Fruit fly (Drosophila melanogaster) whole organism, embryonic: Measurements from ENCODE around the gene CG3434.

Source experiments
- Ada2b ChIP-seq: fragments of 200-800 bp; sonication (Bioruptor generic); IDR thresholded peaks from 2 replicates; pipeline ENCODE4 v1.3.6; 2022; ENCODE audit warnings: missing biosample characterization, missing genetic modification characterization
- CG10274 ChIP-seq: fragments of 200-800 bp; sonication (Bioruptor generic); optimal IDR thresholded peaks from 3 replicates; lab custom pipeline; 2017; ENCODE audit warnings: missing biosample characterization, mild to moderate bottlenecking, missing genetic modification characterization
- CG10431 ChIP-seq: fragments of 200-800 bp; sonication (Bioruptor generic); optimal IDR thresholded peaks from 3 replicates; lab custom pipeline; 2018; ENCODE audit warnings: missing biosample characterization, mild to moderate bottlenecking, missing genetic modification characterization
- CG10543 ChIP-seq: fragments of 200-800 bp; sonication (Bioruptor generic); optimal IDR thresholded peaks from 3 replicates; lab custom pipeline; 2017; ENCODE audit warnings: missing biosample characterization, mild to moderate bottlenecking, missing genetic modification characterization, moderate library complexity
- CG12071 ChIP-seq: fragments of 200-800 bp; sonication (Bioruptor generic); optimal IDR thresholded peaks from 3 replicates; lab custom pipeline; 2018; ENCODE audit warnings: missing biosample characterization, mild to moderate bottlenecking, missing genetic modification characterization
- CG12219 ChIP-seq: fragments of 200-800 bp; sonication (Bioruptor generic); optimal IDR thresholded peaks from 3 replicates; lab custom pipeline; 2018; ENCODE audit warnings: missing biosample characterization, mild to moderate bottlenecking, missing genetic modification characterization
- CG12299 ChIP-seq: fragments of 200-800 bp; sonication (Bioruptor generic); optimal IDR thresholded peaks from 2 replicates; lab custom pipeline; 2018; ENCODE audit warnings: missing biosample characterization, mild to moderate bottlenecking, missing genetic modification characterization
- CG13296 ChIP-seq: fragments of 200-800 bp; sonication (Bioruptor generic); optimal IDR thresholded peaks from 3 replicates; lab custom pipeline; 2018; ENCODE audit warnings: missing biosample characterization, mild to moderate bottlenecking, missing genetic modification characterization
- CG14050 ChIP-seq: fragments of 200-800 bp; sonication (Bioruptor generic); IDR thresholded peaks from 3 replicates; pipeline ENCODE4 v1.3.6; 2022; ENCODE audit warnings: missing biosample characterization, missing genetic modification characterization
- CG16815 ChIP-seq: fragments of 200-800 bp; sonication (Bioruptor generic); optimal IDR thresholded peaks from 3 replicates; lab custom pipeline; 2017; ENCODE audit warnings: missing biosample characterization, mild to moderate bottlenecking, missing genetic modification characterization
- CG16863 ChIP-seq: fragments of 200-800 bp; sonication (Bioruptor generic); optimal IDR thresholded peaks from 3 replicates; lab custom pipeline; 2016; ENCODE audit warnings: missing biosample characterization, missing genetic modification characterization
- CG31388 ChIP-seq: fragments of 200-800 bp; sonication (Bioruptor generic); optimal IDR thresholded peaks from 2 replicates; lab custom pipeline; 2016; ENCODE audit warnings: missing biosample characterization, missing genetic modification characterization
- CG42726 ChIP-seq: fragments of 200-800 bp; sonication (Bioruptor generic); IDR thresholded peaks from 2 replicates; pipeline ENCODE4 v1.3.6; 2022; ENCODE audit warnings: missing biosample characterization, missing genetic modification characterization; ENCODE audit not compliant: partially characterized antibody
- CG6654 ChIP-seq: fragments of 200-800 bp; sonication (Bioruptor generic); optimal IDR thresholded peaks from 2 replicates; lab custom pipeline; 2017; ENCODE audit warnings: missing biosample characterization, mild to moderate bottlenecking, missing genetic modification characterization
- CG6683 ChIP-seq: fragments of 200-800 bp; sonication (Bioruptor generic); optimal IDR thresholded peaks from 2 replicates; lab custom pipeline; 2017; ENCODE audit warnings: missing biosample characterization, mild to moderate bottlenecking, missing genetic modification characterization, missing genetic modification reagents
- CG6813 ChIP-seq: fragments of 200-800 bp; sonication (Bioruptor generic); optimal IDR thresholded peaks from 2 replicates; lab custom pipeline; 2017; ENCODE audit warnings: missing biosample characterization, missing genetic modification characterization, mild to moderate bottlenecking, moderate library complexity, missing genetic modification reagents
- CG8089 ChIP-seq: fragments of 200-800 bp; sonication (Bioruptor generic); optimal IDR thresholded peaks from 3 replicates; lab custom pipeline; 2016; ENCODE audit warnings: missing biosample characterization, missing genetic modification characterization
- CG9609 ChIP-seq: fragments of 200-800 bp; sonication (Bioruptor generic); optimal IDR thresholded peaks from 3 replicates; lab custom pipeline; 2016; ENCODE audit warnings: missing biosample characterization, missing genetic modification characterization
- CG9797 ChIP-seq: fragments of 200-800 bp; sonication (Bioruptor generic); optimal IDR thresholded peaks from 3 replicates; lab custom pipeline; 2018; ENCODE audit warnings: missing biosample characterization, mild to moderate bottlenecking, missing genetic modification characterization
- Dbx ChIP-seq: fragments of 200-800 bp; sonication (Bioruptor generic); IDR thresholded peaks from 3 replicates; pipeline ENCODE4 v1.3.6; 2022; ENCODE audit warnings: missing biosample characterization, missing genetic modification characterization
- Dfd ChIP-seq, 2 experiments: fragments of >200 bp; optimal IDR thresholded peaks; 2 replicates each; lab custom pipeline; 2017; ENCODE audit warnings: missing biosample characterization in 2 of 2, missing genetic modification characterization in 2 of 2
- Dp ChIP-seq: fragments of 200-800 bp; sonication (Bioruptor generic); optimal IDR thresholded peaks from 2 replicates; lab custom pipeline; 2018; ENCODE audit warnings: missing biosample characterization, mild to moderate bottlenecking, missing genetic modification characterization, moderate library complexity
- Hr51 ChIP-seq, 2 experiments: fragments of 200-800 bp; sonication (Bioruptor generic); optimal IDR thresholded peaks; 2 replicates in 1 of 2; 3 replicates in 1 of 2; lab custom pipeline; 2016 to 2018; ENCODE audit warnings: missing biosample characterization in 2 of 2, missing genetic modification characterization in 2 of 2, mild to moderate bottlenecking in 1 of 2, moderate library complexity in 1 of 2
- Neu2 ChIP-seq: fragments of 200-800 bp; sonication (Bioruptor generic); optimal IDR thresholded peaks from 3 replicates; lab custom pipeline; 2016; ENCODE audit warnings: missing biosample characterization, missing genetic modification characterization, borderline replicate concordance
- Opbp ChIP-seq: fragments of 200-800 bp; sonication (Bioruptor generic); IDR thresholded peaks from 3 replicates; pipeline ENCODE4 v1.3.6; 2022; ENCODE audit warnings: missing biosample characterization, missing genetic modification characterization; ENCODE audit not compliant: partially characterized antibody
- Sry-δ ChIP-seq: fragments of 200-800 bp; sonication (Bioruptor generic); optimal IDR thresholded peaks from 2 replicates; lab custom pipeline; 2016; ENCODE audit warnings: missing biosample characterization, missing genetic modification characterization
- TFAM ChIP-seq: fragments of 200-800 bp; sonication (Bioruptor generic); optimal IDR thresholded peaks from 2 replicates; lab custom pipeline; 2017; ENCODE audit warnings: missing biosample characterization, missing genetic modification characterization, inconsistent platforms
- Tbp ChIP-seq: fragments of >200 bp; optimal IDR thresholded peaks from 2 replicates; lab custom pipeline; 2018; ENCODE audit warnings: missing biosample characterization, missing genetic modification characterization
- YL-1 ChIP-seq: fragments of 200-800 bp; sonication (Bioruptor generic); optimal IDR thresholded peaks from 3 replicates; lab custom pipeline; 2017; ENCODE audit warnings: missing biosample characterization, mild to moderate bottlenecking, missing genetic modification characterization
- ap ChIP-seq: fragments of 200-800 bp; sonication (Bioruptor generic); IDR thresholded peaks from 2 replicates; pipeline ENCODE4 v1.3.6; 2022; ENCODE audit warnings: missing biosample characterization, missing genetic modification characterization
- az2 ChIP-seq: fragments of 200-800 bp; sonication (Bioruptor generic); optimal IDR thresholded peaks from 3 replicates; lab custom pipeline; 2016; ENCODE audit warnings: missing biosample characterization, missing genetic modification characterization
- ci ChIP-seq: fragments of 200-800 bp; sonication (Bioruptor generic); IDR thresholded peaks from 3 replicates; pipeline ENCODE4 v1.3.6; 2022; ENCODE audit warnings: missing biosample characterization, missing genetic modification characterization
- croc ChIP-seq: fragments of 200-800 bp; sonication (Bioruptor generic); conservative IDR thresholded peaks from 3 replicates; pipeline ENCODE4 v1.3.6; 2022; ENCODE audit warnings: missing biosample characterization, missing genetic modification characterization
- ems ChIP-seq: fragments of 200-800 bp; sonication (Bioruptor generic); optimal IDR thresholded peaks from 3 replicates; lab custom pipeline; 2016; ENCODE audit warnings: missing biosample characterization, missing genetic modification characterization
- eyg ChIP-seq: fragments of 200-800 bp; sonication (Bioruptor generic); optimal IDR thresholded peaks from 3 replicates; lab custom pipeline; 2016; ENCODE audit warnings: missing biosample characterization, missing genetic modification characterization
- fd96Cb ChIP-seq: fragments of 200-800 bp; sonication (Bioruptor generic); optimal IDR thresholded peaks from 2 replicates; lab custom pipeline; 2018; ENCODE audit warnings: missing biosample characterization, mild to moderate bottlenecking, missing genetic modification characterization, moderate library complexity
- grau ChIP-seq: fragments of 200-800 bp; optimal IDR thresholded peaks from 3 replicates; lab custom pipeline; 2019; ENCODE audit warnings: missing biosample characterization, mild to moderate bottlenecking, missing genetic modification characterization, moderate library complexity
- gsb-n ChIP-seq: fragments of 200-800 bp; sonication (Bioruptor generic); optimal IDR thresholded peaks from 3 replicates; lab custom pipeline; 2018; ENCODE audit warnings: missing biosample characterization, mild to moderate bottlenecking, missing genetic modification characterization
- klu ChIP-seq: fragments of 200-800 bp; sonication (Bioruptor generic); IDR thresholded peaks from 2 replicates; pipeline ENCODE4 v1.3.6; 2022; ENCODE audit warnings: missing biosample characterization, missing genetic modification characterization
- nerfin-1 ChIP-seq: fragments of 200-800 bp; sonication (Bioruptor generic); optimal IDR thresholded peaks from 3 replicates; lab custom pipeline; 2019; ENCODE audit warnings: missing biosample characterization, mild to moderate bottlenecking, missing genetic modification characterization, moderate library complexity
- nom ChIP-seq: fragments of 200-800 bp; sonication (Bioruptor generic); optimal IDR thresholded peaks from 2 replicates; lab custom pipeline; 2017; ENCODE audit warnings: missing biosample characterization, missing genetic modification characterization, mild to moderate bottlenecking, moderate library complexity, missing genetic modification reagents
- peb ChIP-seq: fragments of 200-800 bp; sonication (Bioruptor generic); IDR thresholded peaks from 2 replicates; pipeline ENCODE4 v1.3.6; 2022; ENCODE audit warnings: missing biosample characterization, missing genetic modification characterization
- psq ChIP-seq: fragments of 200-800 bp; sonication (Bioruptor generic); optimal IDR thresholded peaks from 2 replicates; lab custom pipeline; 2017; ENCODE audit warnings: missing biosample characterization, missing genetic modification characterization
- slou ChIP-seq: fragments of 200-800 bp; sonication (Bioruptor generic); optimal IDR thresholded peaks from 3 replicates; lab custom pipeline; 2016; ENCODE audit warnings: missing biosample characterization, missing genetic modification characterization
- slp2 ChIP-seq: fragments of 200-800 bp; sonication (Bioruptor generic); optimal IDR thresholded peaks from 2 replicates; lab custom pipeline; 2016; ENCODE audit warnings: missing biosample characterization, missing genetic modification characterization
- trem ChIP-seq: fragments of 200-800 bp; optimal IDR thresholded peaks from 3 replicates; lab custom pipeline; 2019; ENCODE audit warnings: missing biosample characterization, mild to moderate bottlenecking, missing genetic modification characterization, moderate library complexity
- ttk ChIP-seq: fragments of 200-800 bp; sonication (Bioruptor generic); IDR thresholded peaks from 2 replicates; pipeline ENCODE4 v2.1.2; 2022; ENCODE audit warnings: missing biosample characterization, missing genetic modification characterization
- unc-4 ChIP-seq: fragments of 200-800 bp; sonication (Bioruptor generic); IDR thresholded peaks from 2 replicates; pipeline ENCODE4 v1.3.6; 2022; ENCODE audit warnings: missing biosample characterization, missing genetic modification characterization; ENCODE audit not compliant: partially characterized antibody
- zen2 ChIP-seq: fragments of 200-800 bp; sonication (Bioruptor generic); IDR thresholded peaks from 3 replicates; pipeline ENCODE4 v1.3.6; 2022; ENCODE audit warnings: missing biosample characterization, missing genetic modification characterization; ENCODE audit not compliant: partially characterized antibody
- zfh2 ChIP-seq: fragments of 200-800 bp; sonication (Bioruptor generic); optimal IDR thresholded peaks from 2 replicates; lab custom pipeline; 2016; ENCODE audit warnings: missing biosample characterization, missing genetic modification characterization

CG3434 gene

DNA sequence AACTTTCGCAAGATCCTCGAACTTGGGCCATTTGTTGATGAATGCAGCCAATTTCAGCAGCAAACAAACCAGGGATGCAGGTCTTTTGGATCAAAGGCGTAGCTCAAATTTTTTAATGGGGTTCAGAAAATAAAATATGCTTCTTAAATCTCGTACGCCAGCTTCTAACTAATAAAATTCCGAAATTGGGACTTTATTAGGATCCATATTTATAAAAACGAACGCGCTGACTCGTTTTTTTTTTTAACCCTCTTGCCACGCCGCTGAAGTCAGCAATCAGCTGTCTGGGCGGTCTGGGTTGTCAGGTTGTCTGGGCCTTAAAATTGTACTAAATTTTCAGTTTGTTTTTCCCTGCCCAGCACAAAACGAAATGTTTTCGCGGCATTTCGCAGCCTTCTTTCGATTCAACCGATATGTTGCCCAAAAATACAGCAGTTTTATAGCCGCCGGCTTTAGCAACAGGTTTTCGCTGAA, 2.9 kb downstream of the CG3434 start, which contains the start of gene CG3437 (continued):
- peak; percentile 99 for TF ChIP-seq slp2 (GFP tag; lab: Kevin White, UChicago)
- TF ChIP-seq Neu2 (GFP tag; lab: Kevin White, UChicago) = peak; percentile 95
- TF ChIP-seq YL-1 (GFP tag; lab: Kevin White, UChicago) = peak; percentile 98
- TF ChIP-seq az2 (GFP tag; lab: Kevin White, UChicago) = peak; percentile 99
- TF ChIP-seq klu (GFP tag; lab: Robert Waterston, UW) = peak; percentile 98
- peak; percentile 99 for TF ChIP-seq CG14050 (GFP tag; lab: Robert Waterston, UW)
- TF ChIP-seq zen2 = no peak
- TF ChIP-seq CG12219 (GFP tag; lab: Kevin White, UChicago) = peak; percentile 98
- peak; percentile 97 for TF ChIP-seq CG12299
- TF ChIP-seq CG10431 (GFP tag; lab: Kevin White, UChicago) = peak; percentile 95
- peak; percentile 99 for TF ChIP-seq zfh2
- TF ChIP-seq Dfd (GFP tag; optimal IDR thresholded peaks at IDR 0.05; lab: Kevin White, UChicago) = no peak
- TF ChIP-seq CG8089 = peak; percentile 97
- peak; percentile 99 for TF ChIP-seq ap
- no peak for TF ChIP-seq CG42726 (GFP tag; lab: Robert Waterston, UW)
- peak; percentile 99 for TF ChIP-seq nom (GFP tag; lab: Kevin White, UChicago)
- peak; percentile 97 for TF ChIP-seq CG6683
- TF ChIP-seq CG10543 = peak; percentile 97
- TF ChIP-seq CG16863 (GFP tag; lab: Kevin White, UChicago) = peak; percentile 99
- TF ChIP-seq grau (tag; lab: Kevin White, UChicago) = peak; percentile 97
- peak; percentile 99 for TF ChIP-seq Dbx
- TF ChIP-seq gsb-n (tag; lab: Kevin White, UChicago) = peak; percentile 97
- peak; percentile 99 for TF ChIP-seq CG6813 (GFP tag; lab: Kevin White, UChicago)
- peak; percentile 98 for TF ChIP-seq CG9609
- TF ChIP-seq Hr51 (GFP tag; optimal IDR thresholded peaks at IDR 0.05; lab: Kevin White, UChicago) = peak; percentile 97 to 98
- TF ChIP-seq eyg = peak; percentile 98
- peak; percentile 98 for TF ChIP-seq CG16815
- peak; percentile 48; the same call in 1 of the 3 replicates for TF ChIP-seq Opbp (GFP tag; lab: Robert Waterston, UW)
- TF ChIP-seq peb (GFP tag; lab: Robert Waterston, UW) = peak; percentile 98
- peak; percentile 95 for TF ChIP-seq slou (GFP tag; lab: Kevin White, UChicago)
- peak; percentile 74 for TF ChIP-seq CG9797 (GFP tag; lab: Kevin White, UChicago)
- peak; percentile 94 for TF ChIP-seq CG6654
- TF ChIP-seq croc (GFP tag; lab: Robert Waterston, UW) = peak; percentile 98
- TF ChIP-seq ci = peak; percentile 100
- peak; percentile 90 for TF ChIP-seq psq (GFP tag; lab: Kevin White, UChicago)
- TF ChIP-seq nerfin-1 = peak; percentile 98
- TF ChIP-seq CG12071 = peak; percentile 99
- peak; percentile 40 for TF ChIP-seq Dp (GFP tag; lab: Kevin White, UChicago)
- TF ChIP-seq Sry-δ = peak; percentile 78
- TF ChIP-seq trem (tag; lab: Kevin White, UChicago) = peak; percentile 84
- peak; percentile 99 for TF ChIP-seq ems (GFP tag; lab: Kevin White, UChicago)
- peak; percentile 93 for TF ChIP-seq CG10274 (GFP tag; lab: Kevin White, UChicago)
- peak; percentile 94 for TF ChIP-seq CG31388
- TF ChIP-seq Ada2b (GFP tag; lab: Robert Waterston, UW) = peak; percentile 99
- TF ChIP-seq CG13296 (GFP tag; lab: Kevin White, UChicago) = peak; percentile 99
- TF ChIP-seq Tbp = no peak
- TF ChIP-seq ttk = peak; percentile 99
- 0 out of 2 replicates have a peak, but pooled peaks have one; percentile 30 for TF ChIP-seq unc-4 (GFP tag; lab: Robert Waterston, UW)
- TF ChIP-seq fd96Cb = peak; percentile 99
- peak; percentile 94 for TF ChIP-seq TFAM (GFP tag; lab: Kevin White, UChicago)
